Fruit fly (Drosophila melanogaster) whole organism, embryonic: ENCODE results near the gene idc.
A peak's percentile ranks its signal among the peaks of the same experiment; 100 is the strongest.

Experiments
- Abd-B ChIP-seq: fragments of 200-800 bp; sonication (Bioruptor generic); optimal IDR thresholded peaks from 2 replicates; lab custom pipeline; 2018; ENCODE audit warnings: missing biosample characterization, mild to moderate bottlenecking, missing genetic modification characterization, moderate library complexity
- Atf3 ChIP-seq: fragments of 200-800 bp; sonication (Bioruptor generic); optimal IDR thresholded peaks from 3 replicates; lab custom pipeline; 2016; ENCODE audit warnings: missing biosample characterization, missing genetic modification characterization
- Bdp1 ChIP-seq: fragments of 200-800 bp; sonication (Bioruptor generic); optimal IDR thresholded peaks from 3 replicates; lab custom pipeline; 2016; ENCODE audit warnings: missing biosample characterization, missing genetic modification characterization
- CG14441 ChIP-seq: fragments of 200-800 bp; sonication (Bioruptor generic); IDR thresholded peaks from 2 replicates; pipeline ENCODE4 v1.3.6; 2022; ENCODE audit warnings: missing biosample characterization, missing genetic modification characterization
- CG14860 ChIP-seq: fragments of 200-800 bp; sonication (Bioruptor generic); IDR thresholded peaks from 3 replicates; pipeline ENCODE4 v1.3.6; 2022; ENCODE audit warnings: missing biosample characterization, missing genetic modification characterization; ENCODE audit not compliant: partially characterized antibody
- CG17328 ChIP-seq: fragments of 200-800 bp; sonication (Bioruptor generic); IDR thresholded peaks from 2 replicates; pipeline ENCODE4 v1.3.6; 2022; ENCODE audit warnings: missing biosample characterization, missing genetic modification characterization
- CG3407 ChIP-seq: fragments of 200-800 bp; sonication (Bioruptor generic); optimal IDR thresholded peaks from 2 replicates; lab custom pipeline; 2018; ENCODE audit warnings: missing biosample characterization, mild to moderate bottlenecking, missing genetic modification characterization
- CG3995 ChIP-seq: fragments of 200-800 bp; sonication (Bioruptor generic); optimal IDR thresholded peaks from 3 replicates; lab custom pipeline; 2016; ENCODE audit warnings: missing biosample characterization, missing genetic modification characterization
- CG5180 ChIP-seq: fragments of 200-800 bp; sonication (Bioruptor generic); optimal IDR thresholded peaks from 3 replicates; lab custom pipeline; 2017; ENCODE audit warnings: missing biosample characterization, missing genetic modification characterization, mild to moderate bottlenecking, moderate library complexity, missing genetic modification reagents
- CG8089 ChIP-seq: fragments of 200-800 bp; sonication (Bioruptor generic); optimal IDR thresholded peaks from 3 replicates; lab custom pipeline; 2016; ENCODE audit warnings: missing biosample characterization, missing genetic modification characterization
- CG8290 ChIP-seq, 3 experiments: fragments of 200-800 bp; sonication (Bioruptor generic); optimal IDR thresholded peaks; 2 replicates each; lab custom pipeline; 2016 to 2019; ENCODE audit warnings: missing biosample characterization in 3 of 3, missing genetic modification characterization in 3 of 3, mild to moderate bottlenecking in 2 of 3, moderate library complexity in 1 of 3
- CTCF ChIP-seq: fragments of 200-800 bp; sonication (Bioruptor generic); optimal IDR thresholded peaks from 2 replicates; lab custom pipeline; 2017; ENCODE audit warnings: missing biosample characterization, mild to moderate bottlenecking, missing genetic modification characterization, moderate library complexity
- Dip2 ChIP-seq: fragments of 200-800 bp; sonication (Bioruptor generic); IDR thresholded peaks from 2 replicates; pipeline ENCODE4 v1.3.6; 2022; ENCODE audit warnings: missing biosample characterization, missing genetic modification characterization
- Dp ChIP-seq: fragments of 200-800 bp; sonication (Bioruptor generic); optimal IDR thresholded peaks from 2 replicates; lab custom pipeline; 2018; ENCODE audit warnings: missing biosample characterization, mild to moderate bottlenecking, missing genetic modification characterization, moderate library complexity
- Ets65A ChIP-seq: fragments of 200-800 bp; sonication (Bioruptor generic); peaks from one replicate; lab custom pipeline; 2016; ENCODE audit warnings: missing biosample characterization, missing genetic modification characterization
- Fer2 ChIP-seq: fragments of 200-800 bp; sonication (Bioruptor generic); optimal IDR thresholded peaks from 2 replicates; lab custom pipeline; 2018; ENCODE audit warnings: missing biosample characterization, mild to moderate bottlenecking, missing genetic modification characterization, moderate library complexity
- HmgZ ChIP-seq: fragments of 200-800 bp; sonication (Bioruptor generic); optimal IDR thresholded peaks from 2 replicates; lab custom pipeline; 2018; ENCODE audit warnings: missing biosample characterization, mild to moderate bottlenecking, missing genetic modification characterization
- Hr3 ChIP-seq: fragments of 200-800 bp; sonication (Bioruptor generic); optimal IDR thresholded peaks from 3 replicates; lab custom pipeline; 2016; ENCODE audit warnings: missing biosample characterization, missing genetic modification characterization
- Kr ChIP-seq: fragments of 200-800 bp; sonication (Bioruptor generic); optimal IDR thresholded peaks from 2 replicates; lab custom pipeline; 2017; ENCODE audit warnings: missing biosample characterization, mild to moderate bottlenecking, missing genetic modification characterization
- Mad ChIP-seq: fragments of 200-800 bp; sonication (Bioruptor generic); optimal IDR thresholded peaks from 2 replicates; lab custom pipeline; 2016; ENCODE audit warnings: missing biosample characterization, missing genetic modification characterization
- Opbp ChIP-seq: fragments of 200-800 bp; sonication (Bioruptor generic); IDR thresholded peaks from 3 replicates; pipeline ENCODE4 v1.3.6; 2022; ENCODE audit warnings: missing biosample characterization, missing genetic modification characterization; ENCODE audit not compliant: partially characterized antibody
- Rfx ChIP-seq: fragments of 200-800 bp; sonication (Bioruptor generic); IDR thresholded peaks from 2 replicates; pipeline ENCODE4 v1.3.6; 2022; ENCODE audit warnings: missing biosample characterization, missing genetic modification characterization
- Trl ChIP-seq, 3 experiments: fragments of >200 bp in 2 of 3; fragments of 200-800 bp in 1 of 3; sonication (Bioruptor generic) in 1 of 3; optimal IDR thresholded peaks; 2 replicates in 1 of 3; 3 replicates in 2 of 3; lab custom pipeline; 2016 to 2017; ENCODE audit warnings: missing biosample characterization in 1 of 3, missing genetic modification characterization in 1 of 3
- abd-A ChIP-seq: fragments of 200-800 bp; sonication (Bioruptor generic); optimal IDR thresholded peaks from 3 replicates; lab custom pipeline; 2019; ENCODE audit warnings: missing biosample characterization, mild to moderate bottlenecking, missing genetic modification characterization, moderate library complexity
- amos ChIP-seq: fragments of 200-800 bp; sonication (Bioruptor generic); IDR thresholded peaks from 2 replicates; pipeline ENCODE4 v1.3.6; 2022; ENCODE audit warnings: missing biosample characterization, missing genetic modification characterization; ENCODE audit not compliant: partially characterized antibody
- bigmax ChIP-seq: fragments of 200-800 bp; sonication (Bioruptor generic); optimal IDR thresholded peaks from 2 replicates; lab custom pipeline; 2018; ENCODE audit warnings: missing biosample characterization, mild to moderate bottlenecking, missing genetic modification characterization
- corto ChIP-seq: fragments of 200-800 bp; sonication (Bioruptor generic); optimal IDR thresholded peaks from 2 replicates; lab custom pipeline; 2016; ENCODE audit warnings: missing biosample characterization, mild to moderate bottlenecking, missing genetic modification characterization, moderate library complexity
- cwo ChIP-seq: fragments of 200-800 bp; sonication (Bioruptor generic); optimal IDR thresholded peaks from 3 replicates; lab custom pipeline; 2017; ENCODE audit warnings: missing biosample characterization, missing genetic modification characterization, mild to moderate bottlenecking, moderate library complexity, missing genetic modification reagents
- ewg ChIP-seq: fragments of 200-800 bp; sonication (Bioruptor generic); optimal IDR thresholded peaks from 3 replicates; lab custom pipeline; 2017; ENCODE audit warnings: mild to moderate bottlenecking, missing biosample characterization, missing genetic modification reagents, missing genetic modification characterization
- fd102C ChIP-seq: fragments of 200-800 bp; sonication (Bioruptor generic); optimal IDR thresholded peaks from 2 replicates; lab custom pipeline; 2018; ENCODE audit warnings: missing biosample characterization, mild to moderate bottlenecking, missing genetic modification characterization, moderate library complexity
- fd96Cb ChIP-seq: fragments of 200-800 bp; sonication (Bioruptor generic); optimal IDR thresholded peaks from 2 replicates; lab custom pipeline; 2018; ENCODE audit warnings: missing biosample characterization, mild to moderate bottlenecking, missing genetic modification characterization, moderate library complexity
- gfzf ChIP-seq: fragments of 200-800 bp; sonication (Bioruptor generic); optimal IDR thresholded peaks from 2 replicates; lab custom pipeline; 2016; ENCODE audit warnings: missing biosample characterization, mild to moderate bottlenecking, missing genetic modification characterization, moderate library complexity
- jigr1 ChIP-seq: fragments of 200-800 bp; sonication (Bioruptor generic); IDR thresholded peaks from 3 replicates; pipeline ENCODE4 v1.3.6; 2022; ENCODE audit warnings: missing biosample characterization, missing genetic modification characterization
- nerfin-2 ChIP-seq: fragments of 200-800 bp; sonication (Bioruptor generic); IDR thresholded peaks from 2 replicates; pipeline ENCODE4 v1.3.6; 2022; ENCODE audit warnings: missing biosample characterization, missing genetic modification characterization; ENCODE audit not compliant: partially characterized antibody
- nom ChIP-seq: fragments of 200-800 bp; sonication (Bioruptor generic); optimal IDR thresholded peaks from 2 replicates; lab custom pipeline; 2017; ENCODE audit warnings: missing biosample characterization, missing genetic modification characterization, mild to moderate bottlenecking, moderate library complexity, missing genetic modification reagents
- onecut ChIP-seq: fragments of 200-800 bp; sonication (Bioruptor generic); IDR thresholded peaks from 2 replicates; pipeline ENCODE4 v1.3.6; 2022; ENCODE audit warnings: missing biosample characterization, missing genetic modification characterization
- p53 ChIP-seq: fragments of 200-800 bp; sonication (Bioruptor generic); optimal IDR thresholded peaks from 2 replicates; lab custom pipeline; 2016; ENCODE audit warnings: missing biosample characterization, missing genetic modification characterization
- pfk ChIP-seq: fragments of 200-800 bp; sonication (Bioruptor generic); optimal IDR thresholded peaks from 2 replicates; lab custom pipeline; 2018; ENCODE audit warnings: missing biosample characterization, mild to moderate bottlenecking, missing genetic modification characterization, moderate library complexity
- prd ChIP-seq, 3 experiments: fragments of >200 bp in 2 of 3; fragments of 200-800 bp in 1 of 3; sonication (Bioruptor generic) in 1 of 3; optimal IDR thresholded peaks in 2 of 3; IDR thresholded peaks in 1 of 3; 2 replicates in 2 of 3; 3 replicates in 1 of 3; pipeline versions ENCODE4 v1.3.6 to Lab custom; 2017 to 2022; ENCODE audit warnings: missing biosample characterization in 1 of 3, missing genetic modification characterization in 1 of 3
- ranshi ChIP-seq: fragments of 200-800 bp; sonication (Bioruptor generic); IDR thresholded peaks from 2 replicates; pipeline ENCODE4 v1.3.6; 2022; ENCODE audit warnings: missing biosample characterization, missing genetic modification characterization
- sens ChIP-seq: fragments of 200-800 bp; sonication (Bioruptor generic); peaks from one replicate; lab custom pipeline; 2016; ENCODE audit warnings: missing biosample characterization, missing genetic modification characterization
- sqz ChIP-seq: fragments of 200-800 bp; sonication (Bioruptor generic); optimal IDR thresholded peaks from 3 replicates; lab custom pipeline; 2018; ENCODE audit warnings: missing biosample characterization, mild to moderate bottlenecking, missing genetic modification characterization
- usp ChIP-seq: fragments of >200 bp; optimal IDR thresholded peaks from 2 replicates; lab custom pipeline; 2017; ENCODE audit warnings: missing biosample characterization, missing genetic modification characterization
- z ChIP-seq: fragments of 200-800 bp; sonication (Bioruptor generic); IDR thresholded peaks from 3 replicates; pipeline ENCODE4 v1.3.6; 2022; ENCODE audit warnings: missing biosample characterization, missing genetic modification characterization

Gene idc

DNA sequence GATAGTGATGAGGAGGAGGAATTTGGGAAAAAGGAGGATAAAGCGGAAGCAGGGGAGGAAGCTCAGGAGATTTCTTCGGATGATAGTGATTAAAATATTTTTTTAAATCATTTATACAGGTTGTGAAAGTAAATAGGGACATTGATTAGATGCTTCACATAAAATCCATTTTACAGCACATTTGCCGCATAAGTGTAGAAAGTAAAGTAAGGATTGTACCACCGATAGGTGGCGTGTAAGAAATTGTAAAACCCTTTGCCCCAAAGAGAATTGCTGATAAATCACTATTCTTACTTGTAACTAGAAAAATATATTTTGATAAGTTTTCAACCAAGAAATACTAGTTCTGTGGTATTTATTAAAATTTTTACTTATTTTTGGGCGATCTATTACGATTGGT, 27.3 kb downstream of the idc start (continued):
- peak; percentile 65 for TF ChIP-seq amos (GFP tag; lab: Robert Waterston, UW)
- peak; percentile 6 for TF ChIP-seq Dp
- peak; percentile 67 for TF ChIP-seq Ets65A
- TF ChIP-seq CG8089 (GFP tag; lab: Kevin White, UChicago): no peak
- peak; percentile 39 for TF ChIP-seq Abd-B (GFP tag; lab: Kevin White, UChicago)
- TF ChIP-seq Opbp (GFP tag; lab: Robert Waterston, UW): no peak; the same call in 2 of the 3 replicates
- TF ChIP-seq Dip2 (GFP tag; lab: Robert Waterston, UW): peak; percentile 89
- no peak for TF ChIP-seq HmgZ
- TF ChIP-seq CG3995 (GFP tag; lab: Kevin White, UChicago): peak; percentile 39
- no peak for TF ChIP-seq CG5180 (GFP tag; lab: Kevin White, UChicago)
- peak in 1 of 2 experiments; percentile 32 for TF ChIP-seq prd (optimal IDR thresholded peaks at IDR 0.05; lab: Kevin White, UChicago)
- no peak for TF ChIP-seq prd (GFP tag; IDR thresholded peaks at IDR 0.05; lab: Robert Waterston, UW)
- peak; percentile 38 for TF ChIP-seq sens (GFP tag; lab: Kevin White, UChicago)
- TF ChIP-seq CG14860: peak; percentile 15; the same call in 1 of the 3 replicates

- TF ChIP-seq Kr (GFP tag; lab: Kevin White, UChicago): no peak
- TF ChIP-seq Mad (GFP tag; lab: Kevin White, UChicago): no peak
- no peak for TF ChIP-seq usp (GFP tag; lab: Kevin White, UChicago)
- no peak for TF ChIP-seq nom (GFP tag; lab: Kevin White, UChicago)
- no peak for TF ChIP-seq gfzf
- no peak for TF ChIP-seq p53 (GFP tag; lab: Kevin White, UChicago)
Observed at dm6 chr3R:20059650-20060049, 28.0 kb downstream of the idc start, which contains the start of gene CG4390. Gene CG4390, minus strand, starts transcription at chr3R:20059750.

DNA sequence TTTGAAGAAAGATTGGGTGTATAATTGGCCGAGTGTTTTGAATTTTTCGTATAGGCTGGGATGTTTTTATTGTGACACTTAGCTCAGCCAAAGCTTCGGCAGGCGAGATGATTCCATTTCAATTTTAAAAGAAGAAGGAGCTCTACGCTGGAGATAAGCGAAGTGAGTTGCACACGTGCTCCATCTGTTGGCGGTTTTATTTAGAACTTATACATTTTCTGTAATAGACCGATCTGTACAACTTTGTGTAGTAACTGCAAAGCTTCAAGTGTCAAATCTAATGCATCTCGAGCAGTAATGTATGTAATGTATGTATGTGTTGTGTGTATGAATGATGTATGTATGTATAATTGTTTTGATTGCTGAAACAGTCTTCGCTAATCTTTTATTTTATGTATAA, 34.8 kb downstream of the idc start:
- no peak for TF ChIP-seq onecut (GFP tag; lab: Robert Waterston, UW)
- peak; percentile 76 for TF ChIP-seq CTCF
- TF ChIP-seq, all 482 proteins: peak for 1

- peak; percentile 59 for TF ChIP-seq ewg (GFP tag; lab: Kevin White, UChicago)
- TF ChIP-seq Trl (optimal IDR thresholded peaks at IDR 0.05; lab: Kevin White, UChicago): peak; percentile 34 to 52
- no peak for TF ChIP-seq Trl (GFP tag; optimal IDR thresholded peaks at IDR 0.05; lab: Kevin White, UChicago)
- no peak for TF ChIP-seq fd102C (GFP tag; lab: Kevin White, UChicago)
- peak; percentile 87 for TF ChIP-seq pfk (GFP tag; lab: Kevin White, UChicago)
- peak; percentile 3 for TF ChIP-seq abd-A (tag; lab: Kevin White, UChicago)
Observed at dm6 chr3R:20080205-20080604, 48.6 kb downstream of the idc start.

DNA sequence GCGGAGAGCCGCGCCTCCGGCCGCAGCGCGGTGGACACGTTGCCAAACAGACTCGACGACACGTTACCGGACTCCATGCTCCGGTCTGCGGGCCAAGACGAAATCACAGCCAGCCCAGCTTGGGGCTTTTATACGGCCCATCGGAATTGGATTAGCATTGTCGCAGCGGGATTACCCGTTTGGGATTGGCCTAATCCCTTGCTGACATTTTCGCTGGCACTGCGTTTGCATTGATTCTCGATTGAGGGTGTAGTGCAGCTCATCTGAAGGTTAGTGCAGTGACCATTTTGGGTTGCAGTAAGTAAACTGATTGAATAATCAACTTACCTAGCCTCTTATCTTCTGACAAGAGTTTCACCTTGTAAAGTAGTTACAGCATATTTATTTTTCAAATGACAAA, 50.7 kb downstream of the idc start, which contains the start of gene Rh3:
Rh3 (minus strand) TSS at position 101 of the 400 bp plus-strand sequence.
- TF ChIP-seq Bdp1 (GFP tag; lab: Kevin White, UChicago): no peak
- no peak for TF ChIP-seq jigr1 (GFP tag; lab: Robert Waterston, UW)
- TF ChIP-seq cwo (GFP tag; lab: Kevin White, UChicago): no peak
- no peak for TF ChIP-seq Atf3
- TF ChIP-seq ranshi: no peak
- no peak for TF ChIP-seq corto (GFP tag; lab: Kevin White, UChicago)
- TF ChIP-seq sqz (GFP tag; lab: Kevin White, UChicago): no peak
- no peak for TF ChIP-seq Hr3 (GFP tag; lab: Kevin White, UChicago)
- TF ChIP-seq fd96Cb (tag; lab: Kevin White, UChicago): no peak
- no peak for TF ChIP-seq p53 (GFP tag; lab: Kevin White, UChicago)
- TF ChIP-seq CG14441 (GFP tag; lab: Robert Waterston, UW): no peak
- TF ChIP-seq nerfin-2 (GFP tag; lab: Robert Waterston, UW): no peak
- TF ChIP-seq CG8290 (GFP tag; optimal IDR thresholded peaks at IDR 0.05; lab: Kevin White, UChicago): no peak
- no peak for TF ChIP-seq CG8290 (tag; optimal IDR thresholded peaks at IDR 0.05; lab: Kevin White, UChicago)
- TF ChIP-seq bigmax (GFP tag; lab: Kevin White, UChicago): no peak
- no peak for TF ChIP-seq CG3407
- TF ChIP-seq Rfx (GFP tag; lab: Robert Waterston, UW): no peak
- TF ChIP-seq Fer2: no peak
- no peak for TF ChIP-seq CG17328 (GFP tag; lab: Robert Waterston, UW)
- no peak for TF ChIP-seq z (GFP tag; lab: Robert Waterston, UW)
